Fruit fly (Drosophila melanogaster): Measurements from ENCODE around the gene CG5103.

dm6 chr3L:18268070-18268626 lies 25.9 kb downstream of the CG5103 start:
- TF ChIP-seq CG8478 (optimal IDR thresholded peaks at IDR 0.05) (no peak), CTCF (optimal IDR thresholded peaks at IDR 0.05) (no peak)

Measured in S2 (cell line).